Worm (Caenorhabditis elegans) whole organism, late embryonic: ENCODE data around the gene T13C2.2.

Experiments
- C38D4.7 ChIP-seq: fragments of 200-800 bp; sonication (Bioruptor generic); optimal IDR thresholded peaks from 2 replicates; lab custom pipeline; 2018; ENCODE audit warnings: mild to moderate bottlenecking, missing genetic modification characterization, moderate library complexity, missing compliant biosample characterization
- Y22D7AL.16 ChIP-seq: sonication (generic microtip); optimal IDR thresholded peaks from 2 replicates; lab custom pipeline; 2016; ENCODE audit warnings: missing genetic modification characterization, missing compliant biosample characterization
- ceh-24 ChIP-seq: sonication (generic microtip); optimal IDR thresholded peaks from 2 replicates; lab custom pipeline; 2016; ENCODE audit warnings: mild to moderate bottlenecking, missing genetic modification characterization, missing compliant biosample characterization
- pat-9 ChIP-seq: fragments of 200-800 bp; sonication (Bioruptor generic); optimal IDR thresholded peaks from 2 replicates; lab custom pipeline; 2018; ENCODE audit warnings: mild to moderate bottlenecking, missing genetic modification characterization, moderate library complexity, missing compliant biosample characterization
- pqm-1 ChIP-seq: sonication (generic microtip); optimal IDR thresholded peaks from 2 replicates; lab custom pipeline; 2016; ENCODE audit warnings: missing genetic modification characterization, missing compliant biosample characterization
- tbx-2 ChIP-seq: sonication (generic microtip); optimal IDR thresholded peaks from 2 replicates; lab custom pipeline; 2016; ENCODE audit warnings: missing genetic modification characterization, missing compliant biosample characterization

DNA sequence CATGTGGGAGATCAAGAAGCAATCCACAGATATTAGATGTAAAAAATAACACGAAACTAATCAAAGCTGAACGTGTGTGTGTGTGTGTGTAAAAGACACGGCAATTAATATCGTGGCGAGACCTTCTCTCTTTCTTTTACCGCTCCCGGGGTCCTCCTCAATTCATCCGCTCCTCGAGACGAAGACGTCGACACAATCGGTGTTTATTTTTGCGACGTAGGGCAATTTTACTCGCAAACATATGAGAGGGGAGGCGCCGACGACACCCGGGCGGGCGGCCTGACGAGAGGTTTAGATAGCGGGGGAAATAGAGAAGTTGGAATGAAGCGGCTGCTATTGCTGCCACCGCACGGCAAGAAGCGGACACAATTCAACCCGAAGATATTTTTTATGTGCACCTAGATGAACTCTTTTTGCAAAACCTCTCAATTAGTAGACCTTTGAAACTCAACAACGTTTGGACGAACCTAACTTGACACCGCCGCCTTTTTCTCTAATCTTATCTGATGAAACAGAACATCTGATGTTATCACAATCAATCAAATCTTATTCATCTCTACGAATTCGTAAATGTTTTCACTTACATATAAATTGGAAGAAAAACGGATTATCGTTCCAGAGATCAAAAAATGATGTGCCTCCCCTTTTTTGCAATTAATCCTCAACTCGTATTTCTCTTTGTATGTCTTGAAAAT, 40.9 kb downstream of the T13C2.2 start:
- TF ChIP-seq Y22D7AL.16 (tag; lab: Kevin White, UChicago) (no peak), ceh-24 (tag; lab: Kevin White, UChicago) (no peak), pat-9 (tag; lab: Kevin White, UChicago) (no peak), pqm-1 (tag; lab: Kevin White, UChicago) (no peak), C38D4.7 (GFP tag; lab: Kevin White, UChicago) (no peak), tbx-2 (peak; percentile 17)
